Fruit fly (Drosophila melanogaster): Measurements from ENCODE around the gene CG31231.

DNA sequence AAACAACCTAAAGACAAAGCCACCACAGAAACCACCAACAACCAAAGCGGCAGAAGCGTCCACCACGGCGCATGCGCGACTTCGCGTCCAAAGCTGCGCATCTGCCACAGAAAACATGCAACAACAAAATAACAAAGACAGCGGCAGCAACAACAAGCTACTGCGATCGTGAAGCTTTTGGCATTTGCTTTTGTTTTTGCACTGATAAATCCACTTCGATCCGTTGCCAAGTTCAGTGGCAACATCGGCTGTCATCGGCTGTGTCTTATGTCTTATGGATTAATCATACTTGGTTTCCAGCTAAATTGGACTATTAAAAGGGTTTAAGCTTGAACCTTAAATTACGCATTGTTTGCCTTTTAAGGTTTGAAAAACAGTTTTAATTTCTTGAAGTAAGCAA, 27.5 kb downstream of the CG31231 start, which contains the start of gene Muc91C:
- TF ChIP-seq br (GFP tag; optimal IDR thresholded peaks at IDR 0.05) (no peak), usp (GFP tag; optimal IDR thresholded peaks at IDR 0.05) (no peak), Myc (optimal IDR thresholded peaks at IDR 0.05) (no peak), pan (optimal IDR thresholded peaks at IDR 0.05) (no peak), Mio (GFP tag; optimal IDR thresholded peaks at IDR 0.05) (no peak), Dif (GFP tag; optimal IDR thresholded peaks at IDR 0.05; ENCODE audit: partially characterized antibody) (no peak)

All from whole organism, wandering third instar larva.